Worm (Caenorhabditis elegans) whole organism, L1 larva: ENCODE measurements around the gene C10C5.4.

ENCODE experiments used
- C16A3.4 ChIP-seq: fragments of 150-350 bp; optimal IDR thresholded peaks from 2 replicates; lab custom pipeline; 2014; ENCODE audit warnings: missing biosample characterization, missing genetic modification characterization
- F16B12.6 ChIP-seq: fragments of 150-350 bp; optimal IDR thresholded peaks from 2 replicates; lab custom pipeline; 2014; ENCODE audit warnings: missing biosample characterization, missing genetic modification characterization
- aly-2 ChIP-seq: fragments of 150-350 bp; optimal IDR thresholded peaks from 2 replicates; lab custom pipeline; 2014; ENCODE audit warnings: missing biosample characterization, missing genetic modification characterization
- blmp-1 ChIP-seq: fragments of 150-350 bp; optimal IDR thresholded peaks from 2 replicates; lab custom pipeline; 2014; ENCODE audit warnings: missing biosample characterization, missing genetic modification characterization
- ceh-82 ChIP-seq, 3 experiments: fragments of 150-350 bp in 1 of 3; sonication (generic microtip) in 2 of 3; optimal IDR thresholded peaks; 2 replicates each; lab custom pipeline; 2014 to 2017; ENCODE audit warnings: missing biosample characterization in 3 of 3, missing genetic modification characterization in 3 of 3
- ceh-88 ChIP-seq: fragments of 200-800 bp; sonication (Bioruptor generic); IDR thresholded peaks from 2 replicates; pipeline ENCODE4 v1.3.6; 2022; ENCODE audit warnings: missing genetic modification characterization, missing compliant biosample characterization
- ces-1 ChIP-seq: fragments of 150-350 bp; optimal IDR thresholded peaks from 2 replicates; lab custom pipeline; 2014; ENCODE audit warnings: missing biosample characterization, missing genetic modification reagents, missing genetic modification characterization
- dpl-1 ChIP-seq, 3 experiments: fragments of 150-350 bp in 2 of 3; sonication (generic microtip) in 1 of 3; optimal IDR thresholded peaks; 2 replicates each; lab custom pipeline; 2014 to 2017; ENCODE audit warnings: missing biosample characterization in 3 of 3, missing genetic modification characterization in 3 of 3, missing genetic modification reagents in 3 of 3
- dsc-1 ChIP-seq: sonication (generic microtip); optimal IDR thresholded peaks from 2 replicates; lab custom pipeline; 2016; ENCODE audit warnings: mild to moderate bottlenecking, missing genetic modification characterization, missing compliant biosample characterization
- efl-1 ChIP-seq, 4 experiments: fragments of 150-350 bp; optimal IDR thresholded peaks in 3 of 4; peaks in 1 of 4; 1 replicate in 1 of 4; 2 replicates in 3 of 4; lab custom pipeline; 2014; ENCODE audit warnings: missing biosample characterization in 2 of 4, missing genetic modification characterization in 2 of 4, missing genetic modification reagents in 2 of 4
- elt-2 ChIP-seq: sonication (generic microtip); optimal IDR thresholded peaks from 2 replicates; lab custom pipeline; 2016; ENCODE audit warnings: missing genetic modification characterization, mild to moderate bottlenecking, inconsistent platforms, missing compliant biosample characterization, missing genetic modification reagents
- ets-5 ChIP-seq: fragments of 200-800 bp; sonication (Bioruptor generic); IDR thresholded peaks from 2 replicates; pipeline ENCODE4 v1.3.6; 2022; ENCODE audit warnings: missing genetic modification characterization, missing compliant biosample characterization
- fos-1 ChIP-seq: fragments of 150-350 bp; optimal IDR thresholded peaks from 2 replicates; lab custom pipeline; 2014; ENCODE audit warnings: missing biosample characterization, missing genetic modification characterization
- grh-1 ChIP-seq: fragments of 200-800 bp; sonication (Bioruptor generic); IDR thresholded peaks from 2 replicates; pipeline ENCODE4 v1.3.6; 2022; ENCODE audit warnings: missing genetic modification reagents, missing genetic modification characterization, missing compliant biosample characterization
- irx-1 ChIP-seq: sonication (generic microtip); optimal IDR thresholded peaks from 2 replicates; lab custom pipeline; 2016; ENCODE audit warnings: missing genetic modification characterization, missing compliant biosample characterization
- isw-1 ChIP-seq: fragments of 200-800 bp; sonication (Bioruptor generic); IDR thresholded peaks from 2 replicates; pipeline ENCODE4 v1.3.6; 2022; ENCODE audit warnings: missing genetic modification characterization, missing compliant biosample characterization
- lin-15B ChIP-seq: fragments of 150-350 bp; sonication (generic microtip); optimal IDR thresholded peaks from 3 replicates; lab custom pipeline; 2014; ENCODE audit warnings: missing biosample characterization, missing genetic modification characterization
- lin-35 ChIP-seq, 2 experiments: fragments of 150-350 bp; optimal IDR thresholded peaks; 2 replicates each; lab custom pipeline; 2014; ENCODE audit warnings: missing biosample characterization in 2 of 2, missing genetic modification characterization in 2 of 2, missing genetic modification reagents in 2 of 2
- lsy-2 ChIP-seq, 2 experiments: fragments of 150-350 bp; optimal IDR thresholded peaks; 2 replicates each; lab custom pipeline; 2014; ENCODE audit warnings: missing biosample characterization in 2 of 2, missing genetic modification characterization in 2 of 2
- mdl-1 ChIP-seq, 2 experiments: fragments of 150-350 bp; optimal IDR thresholded peaks; 2 replicates each; lab custom pipeline; 2014 to 2017; ENCODE audit warnings: missing biosample characterization in 2 of 2, missing genetic modification characterization in 2 of 2, inconsistent platforms in 1 of 2
- mef-2 ChIP-seq: fragments of 150-350 bp; optimal IDR thresholded peaks from 2 replicates; lab custom pipeline; 2014; ENCODE audit warnings: missing biosample characterization, missing genetic modification characterization
- nhr-19 ChIP-seq: fragments of 200-800 bp; sonication (Bioruptor generic); conservative IDR thresholded peaks from 2 replicates; pipeline ENCODE4 v1.3.6; 2022; ENCODE audit warnings: missing genetic modification characterization, missing compliant biosample characterization
- nhr-20 ChIP-seq: sonication (generic microtip); optimal IDR thresholded peaks from 2 replicates; lab custom pipeline; 2016; ENCODE audit warnings: mild to moderate bottlenecking, missing genetic modification characterization, missing compliant biosample characterization
- nhr-28 ChIP-seq: fragments of 150-350 bp; optimal IDR thresholded peaks from 2 replicates; lab custom pipeline; 2014; ENCODE audit warnings: missing biosample characterization, missing genetic modification characterization
- nhr-47 ChIP-seq: sonication (generic microtip); optimal IDR thresholded peaks from 2 replicates; lab custom pipeline; 2016; ENCODE audit warnings: mild to moderate bottlenecking, missing genetic modification characterization, moderate library complexity, missing compliant biosample characterization
- nhr-71 ChIP-seq: sonication (generic microtip); optimal IDR thresholded peaks from 2 replicates; lab custom pipeline; 2016; ENCODE audit warnings: mild to moderate bottlenecking, missing genetic modification characterization, moderate library complexity, missing compliant biosample characterization
- nhr-77 ChIP-seq: fragments of 150-350 bp; optimal IDR thresholded peaks from 2 replicates; lab custom pipeline; 2014; ENCODE audit warnings: missing biosample characterization, missing genetic modification characterization
- nhr-84 ChIP-seq: sonication (generic microtip); optimal IDR thresholded peaks from 2 replicates; lab custom pipeline; 2017; ENCODE audit warnings: missing biosample characterization, missing genetic modification characterization
- nhr-85 ChIP-seq: sonication (generic microtip); peaks from one replicate; lab custom pipeline; 2016; ENCODE audit warnings: missing genetic modification characterization, inconsistent platforms, missing compliant biosample characterization
- pag-3 ChIP-seq: sonication (generic microtip); optimal IDR thresholded peaks from 2 replicates; lab custom pipeline; 2017; ENCODE audit warnings: missing genetic modification characterization, mild to moderate bottlenecking, missing compliant biosample characterization, antibody characterized with exemption, borderline replicate concordance; ENCODE audit not compliant: insufficient read depth
- pqm-1 ChIP-seq: sonication (generic microtip); optimal IDR thresholded peaks from 3 replicates; lab custom pipeline; 2017; ENCODE audit warnings: missing biosample characterization, missing genetic modification characterization
- rnt-1 ChIP-seq: sonication (generic microtip); optimal IDR thresholded peaks from 2 replicates; lab custom pipeline; 2016; ENCODE audit warnings: mild to moderate bottlenecking, missing genetic modification characterization, moderate library complexity, missing compliant biosample characterization
- snu-23 ChIP-seq: sonication (generic microtip); optimal IDR thresholded peaks from 2 replicates; lab custom pipeline; 2016; ENCODE audit warnings: missing genetic modification characterization, missing compliant biosample characterization
- sptf-1 ChIP-seq: fragments of 150-350 bp; optimal IDR thresholded peaks from 2 replicates; lab custom pipeline; 2014; ENCODE audit warnings: missing biosample characterization, missing genetic modification characterization
- swsn-7 ChIP-seq: sonication (generic microtip); optimal IDR thresholded peaks from 2 replicates; lab custom pipeline; 2016; ENCODE audit warnings: missing genetic modification characterization, missing compliant biosample characterization
- tbx-2 ChIP-seq: sonication (generic microtip); optimal IDR thresholded peaks from 2 replicates; lab custom pipeline; 2016; ENCODE audit warnings: missing genetic modification characterization, missing compliant biosample characterization
- tlp-1 ChIP-seq: fragments of 150-350 bp; optimal IDR thresholded peaks from 2 replicates; lab custom pipeline; 2014; ENCODE audit warnings: missing biosample characterization, missing genetic modification characterization
- unc-130 ChIP-seq: fragments of 150-350 bp; optimal IDR thresholded peaks from 2 replicates; lab custom pipeline; 2017; ENCODE audit warnings: missing biosample characterization, missing genetic modification characterization, inconsistent platforms
- unc-30 ChIP-seq: sonication (generic microtip); optimal IDR thresholded peaks from 2 replicates; lab custom pipeline; 2017; ENCODE audit warnings: missing biosample characterization, missing genetic modification characterization
- unc-62 ChIP-seq: fragments of 150-350 bp; optimal IDR thresholded peaks from 2 replicates; lab custom pipeline; 2014; ENCODE audit warnings: missing biosample characterization, missing genetic modification reagents, missing genetic modification characterization
- unc-86 ChIP-seq: sonication (generic microtip); optimal IDR thresholded peaks from 2 replicates; lab custom pipeline; 2016; ENCODE audit warnings: missing genetic modification characterization, missing compliant biosample characterization
- unc-98 ChIP-seq: fragments of 200-800 bp; sonication (Bioruptor generic); IDR thresholded peaks from 2 replicates; pipeline ENCODE4 v1.3.6; 2022; ENCODE audit warnings: missing genetic modification characterization, missing compliant biosample characterization
- vab-15 ChIP-seq: sonication (generic microtip); optimal IDR thresholded peaks from 2 replicates; lab custom pipeline; 2017; ENCODE audit warnings: missing genotype, mild to moderate bottlenecking, missing genetic modification characterization, missing compliant biosample characterization
- xbp-1 ChIP-seq: sonication (generic microtip); optimal IDR thresholded peaks from 2 replicates; lab custom pipeline; 2016; ENCODE audit warnings: missing genetic modification characterization, missing compliant biosample characterization

The C10C5.4 gene

ce11 chrIV:9398512-9398911 is 20.2 kb downstream of the C10C5.4 start, which contains the start of gene F56D5.2:
Gene F56D5.2 (minus strand): TSS chrIV:9398612.
- TF ChIP-seq ets-5 (no peak), ces-1 (no peak), swsn-7 (tag; lab: Kevin White, UChicago) (no peak), unc-86 (tag; lab: Kevin White, UChicago) (no peak), pag-3 (tag; lab: Kevin White, UChicago) (no peak), aly-2 (tag; lab: Kevin White, UChicago) (no peak), unc-62 (no peak), F16B12.6 (tag; lab: Kevin White, UChicago) (no peak), mef-2 (tag; lab: Kevin White, UChicago) (no peak)

ce11 chrIV:9401715-9402114 is 23.4 kb downstream of the C10C5.4 start, which contains the start of gene F56D5.6:
Gene F56D5.6 (plus strand): TSS chrIV:9401922.
- peak; percentile 17 for TF ChIP-seq elt-2 (tag; lab: Kevin White, UChicago)
- TF ChIP-seq fos-1 = no peak

- TF ChIP-seq swsn-7 (tag; lab: Kevin White, UChicago) (peak; percentile 10), nhr-85 (tag; lab: Kevin White, UChicago) (peak; percentile 75), nhr-47 (peak; percentile 57), irx-1 (tag; lab: Kevin White, UChicago) (peak; percentile 38), mdl-1 (tag; optimal IDR thresholded peaks at IDR 0.05; lab: Kevin White, UChicago) (no peak), dsc-1 (peak; percentile 17), lsy-2 (tag; optimal IDR thresholded peaks at IDR 0.05; lab: Kevin White, UChicago) (peak in 1 of 2 experiments; percentile 39), ceh-82 (tag; optimal IDR thresholded peaks at IDR 0.05; lab: Kevin White, UChicago) (peak in 1 of 3 experiments; percentile 8), xbp-1 (tag; lab: Kevin White, UChicago) (peak; percentile 45), unc-30 (tag; lab: Kevin White, UChicago) (no peak), lin-35 (GFP tag; optimal IDR thresholded peaks at IDR 0.05; lab: Kevin White, UChicago) (peak; percentile 87 to 93), vab-15 (tag; lab: Kevin White, UChicago) (no peak), isw-1 (GFP tag; lab: Robert Waterston, UW) (peak; percentile 55), dpl-1 (GFP tag; optimal IDR thresholded peaks at IDR 0.05; lab: Kevin White, UChicago) (peak; percentile 87 to 90 (median 90)), nhr-19 (peak; percentile 36; the same call in 1 of the 2 replicates), tbx-2 (tag; lab: Kevin White, UChicago) (peak; percentile 22), nhr-71 (tag; lab: Kevin White, UChicago) (peak; percentile 49), ceh-88 (GFP tag; lab: Robert Waterston, UW) (no peak), snu-23 (GFP tag; lab: Kevin White, UChicago) (peak; percentile 22), efl-1 (optimal IDR thresholded peaks at IDR 0.05; lab: Kevin White, UChicago) (peak; percentile 93 to 96), efl-1 (GFP tag; optimal IDR thresholded peaks at IDR 0.05 in 1 of 2; lab: Kevin White, UChicago) (peak; percentile 92 to 99), nhr-84 (no peak), fos-1 (no peak), rnt-1 (peak; percentile 45)
These were observed 25.5 kb downstream of the C10C5.4 start for ce11 chrIV:9403761-9404420.

ce11 chrIV:9408004-9408403 is 29.7 kb downstream of the C10C5.4 start, which contains the start of gene F56D5.5:
Gene F56D5.5 (minus strand): TSS chrIV:9408104.
- TF ChIP-seq pqm-1 (tag; lab: Kevin White, UChicago) = no peak
- no peak for TF ChIP-seq nhr-28 (tag; lab: Kevin White, UChicago)
- no peak for TF ChIP-seq C16A3.4 (tag; lab: Kevin White, UChicago)
- no peak for TF ChIP-seq unc-130 (tag; lab: Kevin White, UChicago)
- TF ChIP-seq nhr-77 = no peak
- no peak for TF ChIP-seq unc-30 (tag; lab: Kevin White, UChicago)
- TF ChIP-seq dsc-1 = no peak
- no peak for TF ChIP-seq tlp-1 (tag; lab: Kevin White, UChicago)
- no peak for TF ChIP-seq nhr-20 (tag; lab: Kevin White, UChicago)
- TF ChIP-seq unc-98 (GFP tag; lab: Robert Waterston, UW) = no peak
- TF ChIP-seq grh-1 = no peak
- no peak for TF ChIP-seq ets-5
- no peak for TF ChIP-seq blmp-1 (tag; lab: Kevin White, UChicago)
- TF ChIP-seq sptf-1 (tag; lab: Kevin White, UChicago) = no peak
- no peak for TF ChIP-seq lin-15B (tag; lab: Kevin White, UChicago)
